Fruit fly (Drosophila melanogaster) whole organism, embryonic: ENCODE measurements around the gene mthl14.
A peak's percentile ranks its signal among the peaks of the same experiment; 100 is the strongest.

Experiments used
- B-H1 ChIP-seq: fragments of 200-800 bp; sonication (Bioruptor generic); IDR thresholded peaks from 3 replicates; pipeline ENCODE4 v1.3.6; 2022; ENCODE audit warnings: missing biosample characterization, missing genetic modification characterization
- CG10321 ChIP-seq: fragments of 200-800 bp; sonication (Bioruptor generic); IDR thresholded peaks from 2 replicates; pipeline ENCODE4 v1.3.6; 2022; ENCODE audit warnings: missing biosample characterization, missing genetic modification characterization
- CG10366 ChIP-seq: fragments of 200-800 bp; sonication (Bioruptor generic); IDR thresholded peaks from 2 replicates; pipeline ENCODE4 v1.3.6; 2022; ENCODE audit warnings: missing biosample characterization, missing genetic modification characterization
- CG11093 ChIP-seq: fragments of 200-800 bp; sonication (Bioruptor generic); IDR thresholded peaks from 3 replicates; pipeline ENCODE4 v1.3.6; 2022; ENCODE audit warnings: missing biosample characterization, missing genetic modification characterization
- CG12391 ChIP-seq: fragments of 200-800 bp; sonication (Bioruptor generic); optimal IDR thresholded peaks from 3 replicates; lab custom pipeline; 2018; ENCODE audit warnings: missing biosample characterization, mild to moderate bottlenecking, missing genetic modification characterization, moderate library complexity
- CG13296 ChIP-seq: fragments of 200-800 bp; sonication (Bioruptor generic); optimal IDR thresholded peaks from 3 replicates; lab custom pipeline; 2018; ENCODE audit warnings: missing biosample characterization, mild to moderate bottlenecking, missing genetic modification characterization
- CG14710 ChIP-seq: fragments of 200-800 bp; sonication (Bioruptor generic); optimal IDR thresholded peaks from 3 replicates; lab custom pipeline; 2019; ENCODE audit warnings: missing biosample characterization, mild to moderate bottlenecking, missing genetic modification characterization, moderate library complexity
- CG15269 ChIP-seq: fragments of 200-800 bp; sonication (Bioruptor generic); optimal IDR thresholded peaks from 2 replicates; lab custom pipeline; 2018; ENCODE audit warnings: missing biosample characterization, mild to moderate bottlenecking, missing genetic modification characterization, moderate library complexity
- CG1602 ChIP-seq: fragments of 200-800 bp; sonication (Bioruptor generic); optimal IDR thresholded peaks from 3 replicates; lab custom pipeline; 2016; ENCODE audit warnings: missing biosample characterization, missing genetic modification characterization
- CG17359 ChIP-seq: fragments of 200-800 bp; sonication (Bioruptor generic); optimal IDR thresholded peaks from 3 replicates; lab custom pipeline; 2018; ENCODE audit warnings: missing biosample characterization, mild to moderate bottlenecking, missing genetic modification characterization, moderate library complexity
- CG17912 ChIP-seq: fragments of 200-800 bp; sonication (Bioruptor generic); optimal IDR thresholded peaks from 2 replicates; lab custom pipeline; 2018; ENCODE audit warnings: missing biosample characterization, mild to moderate bottlenecking, missing genetic modification characterization
- CG18599 ChIP-seq: fragments of 200-800 bp; sonication (Bioruptor generic); optimal IDR thresholded peaks from 3 replicates; lab custom pipeline; 2017; ENCODE audit warnings: missing biosample characterization, missing genetic modification characterization, mild to moderate bottlenecking, moderate library complexity, missing genetic modification reagents
- CG18764 ChIP-seq: fragments of 200-800 bp; sonication (Bioruptor generic); optimal IDR thresholded peaks from 3 replicates; lab custom pipeline; 2016; ENCODE audit warnings: missing biosample characterization, missing genetic modification characterization
- CG2129 ChIP-seq: fragments of 200-800 bp; sonication (Bioruptor generic); IDR thresholded peaks from 2 replicates; pipeline ENCODE4 v1.3.6; 2022; ENCODE audit warnings: missing biosample characterization, missing genetic modification characterization; ENCODE audit not compliant: partially characterized antibody
- CG2199 ChIP-seq: fragments of 200-800 bp; sonication (Bioruptor generic); IDR thresholded peaks from 3 replicates; pipeline ENCODE4 v1.3.6; 2022; ENCODE audit warnings: missing biosample characterization, missing genetic modification characterization
- CG3163 ChIP-seq: fragments of 200-800 bp; sonication (Bioruptor generic); optimal IDR thresholded peaks from 3 replicates; lab custom pipeline; 2016; ENCODE audit warnings: missing biosample characterization, missing genetic modification characterization
- CG4360 ChIP-seq: fragments of 200-800 bp; sonication (Bioruptor generic); IDR thresholded peaks from 2 replicates; pipeline ENCODE4 v1.3.6; 2022; ENCODE audit warnings: missing biosample characterization, missing genetic modification characterization
- CG4820 ChIP-seq: fragments of 200-800 bp; sonication (Bioruptor generic); optimal IDR thresholded peaks from 3 replicates; lab custom pipeline; 2016; ENCODE audit warnings: missing biosample characterization, missing genetic modification characterization
- CG7928 ChIP-seq: fragments of 200-800 bp; sonication (Bioruptor generic); optimal IDR thresholded peaks from 2 replicates; lab custom pipeline; 2017; ENCODE audit warnings: missing biosample characterization, mild to moderate bottlenecking, missing genetic modification characterization
- CG7963 ChIP-seq: fragments of 200-800 bp; sonication (Bioruptor generic); IDR thresholded peaks from 3 replicates; pipeline ENCODE4 v1.3.6; 2022; ENCODE audit warnings: missing biosample characterization, missing genetic modification characterization; ENCODE audit not compliant: partially characterized antibody
- CG8089 ChIP-seq: fragments of 200-800 bp; sonication (Bioruptor generic); optimal IDR thresholded peaks from 3 replicates; lab custom pipeline; 2016; ENCODE audit warnings: missing biosample characterization, missing genetic modification characterization
- CoRest ChIP-seq: fragments of 200-800 bp; sonication (Bioruptor generic); optimal IDR thresholded peaks from 3 replicates; lab custom pipeline; 2018; ENCODE audit warnings: missing biosample characterization, mild to moderate bottlenecking, missing genetic modification characterization, moderate library complexity
- D ChIP-seq, 2 experiments: fragments of 200-800 bp in 1 of 2; fragments of >200 bp in 1 of 2; sonication (Bioruptor generic) in 1 of 2; optimal IDR thresholded peaks; 2 replicates in 1 of 2; 3 replicates in 1 of 2; lab custom pipeline; 2017; ENCODE audit warnings: mild to moderate bottlenecking in 1 of 2, missing biosample characterization in 1 of 2, missing genetic modification characterization in 1 of 2, missing genetic modification reagents in 1 of 2
- D19B ChIP-seq: fragments of 200-800 bp; sonication (Bioruptor generic); optimal IDR thresholded peaks from 2 replicates; lab custom pipeline; 2017; ENCODE audit warnings: missing biosample characterization, mild to moderate bottlenecking, missing genetic modification characterization
- Dll ChIP-seq: fragments of 200-800 bp; sonication (Bioruptor generic); IDR thresholded peaks from 4 replicates; pipeline ENCODE4 v1.3.6; 2022; ENCODE audit warnings: missing biosample characterization, missing genetic modification characterization; ENCODE audit not compliant: partially characterized antibody
- E2f2 ChIP-seq: fragments of 200-800 bp; sonication (Bioruptor generic); IDR thresholded peaks from 2 replicates; pipeline ENCODE4 v1.3.6; 2022; ENCODE audit warnings: missing biosample characterization, missing genetic modification characterization
- ERR ChIP-seq: fragments of 200-800 bp; sonication (Bioruptor generic); optimal IDR thresholded peaks from 2 replicates; lab custom pipeline; 2016; ENCODE audit warnings: missing biosample characterization, missing genetic modification characterization
- Ets97D ChIP-seq: fragments of 200-800 bp; sonication (Bioruptor generic); optimal IDR thresholded peaks from 3 replicates; lab custom pipeline; 2016; ENCODE audit warnings: missing biosample characterization, missing genetic modification characterization
- Jarid2 ChIP-seq: fragments of 200-800 bp; sonication (Bioruptor generic); optimal IDR thresholded peaks from 3 replicates; lab custom pipeline; 2017; ENCODE audit warnings: mild to moderate bottlenecking, missing biosample characterization, missing genetic modification reagents, missing genetic modification characterization
- Kr ChIP-seq: fragments of 200-800 bp; sonication (Bioruptor generic); optimal IDR thresholded peaks from 2 replicates; lab custom pipeline; 2017; ENCODE audit warnings: missing biosample characterization, mild to moderate bottlenecking, missing genetic modification characterization
- MTF-1 ChIP-seq: fragments of 200-800 bp; sonication (Bioruptor generic); optimal IDR thresholded peaks from 2 replicates; lab custom pipeline; 2018; ENCODE audit warnings: missing biosample characterization, mild to moderate bottlenecking, missing genetic modification characterization, borderline replicate concordance
- Max ChIP-seq: fragments of 200-800 bp; sonication (Bioruptor generic); optimal IDR thresholded peaks from 2 replicates; lab custom pipeline; 2016; ENCODE audit warnings: missing biosample characterization, mild to moderate bottlenecking, missing genetic modification characterization
- Sox102F ChIP-seq: fragments of 200-800 bp; sonication (Bioruptor generic); optimal IDR thresholded peaks from 2 replicates; lab custom pipeline; 2018; ENCODE audit warnings: missing biosample characterization, mild to moderate bottlenecking, missing genetic modification characterization, moderate library complexity
- Sry-δ ChIP-seq: fragments of 200-800 bp; sonication (Bioruptor generic); optimal IDR thresholded peaks from 2 replicates; lab custom pipeline; 2016; ENCODE audit warnings: missing biosample characterization, missing genetic modification characterization
- YL-1 ChIP-seq: fragments of 200-800 bp; sonication (Bioruptor generic); optimal IDR thresholded peaks from 3 replicates; lab custom pipeline; 2017; ENCODE audit warnings: missing biosample characterization, mild to moderate bottlenecking, missing genetic modification characterization
- abd-A ChIP-seq: fragments of 200-800 bp; sonication (Bioruptor generic); optimal IDR thresholded peaks from 3 replicates; lab custom pipeline; 2019; ENCODE audit warnings: missing biosample characterization, mild to moderate bottlenecking, missing genetic modification characterization, moderate library complexity
- ato ChIP-seq: fragments of 200-800 bp; sonication (Bioruptor generic); IDR thresholded peaks from 2 replicates; pipeline ENCODE4 v1.3.6; 2022; ENCODE audit warnings: missing biosample characterization, missing genetic modification characterization; ENCODE audit not compliant: partially characterized antibody
- bigmax ChIP-seq: fragments of 200-800 bp; sonication (Bioruptor generic); optimal IDR thresholded peaks from 2 replicates; lab custom pipeline; 2018; ENCODE audit warnings: missing biosample characterization, mild to moderate bottlenecking, missing genetic modification characterization
- dm ChIP-seq: fragments of 200-800 bp; sonication (Bioruptor generic); optimal IDR thresholded peaks from 3 replicates; lab custom pipeline; 2016; ENCODE audit warnings: missing biosample characterization, missing genetic modification characterization
- eve ChIP-seq, 2 experiments: fragments of >200 bp; optimal IDR thresholded peaks; 2 replicates each; lab custom pipeline; 2017; ENCODE audit warnings: missing biosample characterization in 2 of 2, missing genetic modification characterization in 2 of 2
- fd64A ChIP-seq: fragments of 200-800 bp; sonication (Bioruptor generic); optimal IDR thresholded peaks from 3 replicates; lab custom pipeline; 2018; ENCODE audit warnings: missing biosample characterization, mild to moderate bottlenecking, missing genetic modification characterization
- ind ChIP-seq: fragments of 200-800 bp; sonication (Bioruptor generic); optimal IDR thresholded peaks from 3 replicates; lab custom pipeline; 2016; ENCODE audit warnings: missing biosample characterization, missing genetic modification characterization
- inv ChIP-seq: fragments of 200-800 bp; sonication (Bioruptor generic); IDR thresholded peaks from 2 replicates; pipeline ENCODE4 v1.3.6; 2022; ENCODE audit warnings: missing biosample characterization, missing genetic modification characterization; ENCODE audit not compliant: partially characterized antibody
- kni ChIP-seq: fragments of 200-800 bp; sonication (Bioruptor generic); optimal IDR thresholded peaks from 3 replicates; lab custom pipeline; 2017; ENCODE audit warnings: mild to moderate bottlenecking, missing biosample characterization, missing genetic modification reagents, missing genetic modification characterization
- oc ChIP-seq: fragments of 200-800 bp; sonication (Bioruptor generic); optimal IDR thresholded peaks from 2 replicates; lab custom pipeline; 2018; ENCODE audit warnings: missing biosample characterization, mild to moderate bottlenecking, missing genetic modification characterization, moderate library complexity
- org-1 ChIP-seq: fragments of 200-800 bp; sonication (Bioruptor generic); optimal IDR thresholded peaks from 2 replicates; lab custom pipeline; 2017; ENCODE audit warnings: missing biosample characterization, missing genetic modification characterization
- slp2 ChIP-seq: fragments of 200-800 bp; sonication (Bioruptor generic); optimal IDR thresholded peaks from 2 replicates; lab custom pipeline; 2016; ENCODE audit warnings: missing biosample characterization, missing genetic modification characterization
- tgo ChIP-seq: fragments of 200-800 bp; sonication (Bioruptor generic); IDR thresholded peaks from 3 replicates; pipeline ENCODE4 v1.3.6; 2022; ENCODE audit warnings: missing biosample characterization, missing genetic modification characterization
- tx ChIP-seq: fragments of 200-800 bp; sonication (Bioruptor generic); optimal IDR thresholded peaks from 2 replicates; lab custom pipeline; 2016; ENCODE audit warnings: missing biosample characterization, missing genetic modification characterization
- z ChIP-seq: fragments of 200-800 bp; sonication (Bioruptor generic); IDR thresholded peaks from 3 replicates; pipeline ENCODE4 v1.3.6; 2022; ENCODE audit warnings: missing biosample characterization, missing genetic modification characterization

The mthl14 gene

DNA sequence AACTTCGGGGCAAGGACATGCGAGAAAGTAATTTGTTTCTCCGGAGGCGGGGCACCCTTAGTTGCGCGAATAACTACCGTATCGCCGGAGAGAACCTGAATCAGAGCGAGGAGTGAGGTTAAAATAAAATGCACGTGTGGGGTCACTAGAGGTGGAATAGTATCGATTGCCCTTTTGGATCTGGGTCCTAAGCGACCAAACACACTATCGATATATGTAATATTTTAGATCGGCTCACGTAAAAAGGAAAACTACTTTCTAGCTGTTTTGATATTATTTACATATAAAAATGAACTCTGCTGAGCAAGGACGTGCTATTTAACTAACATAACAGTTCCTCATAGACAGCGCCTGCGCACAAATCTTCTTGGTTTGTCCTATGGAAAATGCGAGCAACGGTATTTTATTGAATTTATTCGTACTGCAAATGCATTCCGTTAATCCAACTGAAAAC, 15.5 kb downstream of the mthl14 start (continued):
- TF ChIP-seq CG1602 (GFP tag; lab: Kevin White, UChicago) = no peak
- no peak for TF ChIP-seq MTF-1 (GFP tag; lab: Kevin White, UChicago)
- TF ChIP-seq CG10321 (GFP tag; lab: Robert Waterston, UW) = peak; percentile 50; the same call in 1 of the 2 replicates
- no peak for TF ChIP-seq tgo (GFP tag; lab: Robert Waterston, UW)
- peak; percentile 98 for TF ChIP-seq dm (GFP tag; lab: Kevin White, UChicago)
- TF ChIP-seq Sox102F (GFP tag; lab: Kevin White, UChicago) = no peak
- TF ChIP-seq oc = no peak
- TF ChIP-seq CG14710 (tag; lab: Kevin White, UChicago) = peak; percentile 28
- no peak for TF ChIP-seq CG18599 (GFP tag; lab: Kevin White, UChicago)
- no peak for TF ChIP-seq z (GFP tag; lab: Robert Waterston, UW)
- TF ChIP-seq eve (GFP tag; optimal IDR thresholded peaks at IDR 0.05; lab: Kevin White, UChicago) = no peak
- TF ChIP-seq CG17912 = no peak
- TF ChIP-seq CG15269 (tag; lab: Kevin White, UChicago) = no peak
- no peak for TF ChIP-seq CG7928
- TF ChIP-seq bigmax (GFP tag; lab: Kevin White, UChicago) = peak; percentile 96
- TF ChIP-seq CG4820 (GFP tag; lab: Kevin White, UChicago) = no peak
- TF ChIP-seq E2f2 = peak; percentile 28; the same call in 1 of the 2 replicates
- TF ChIP-seq CG10366 (GFP tag; lab: Robert Waterston, UW) = no peak
- TF ChIP-seq kni = peak; percentile 1
- no peak for TF ChIP-seq CoRest (tag; lab: Kevin White, UChicago)
- TF ChIP-seq CG8089 (GFP tag; lab: Kevin White, UChicago) = no peak
- TF ChIP-seq CG7963 (GFP tag; lab: Robert Waterston, UW) = peak; percentile 66; the same call in 2 of the 3 replicates
- TF ChIP-seq Sry-δ (GFP tag; lab: Kevin White, UChicago) = peak; percentile 89
- TF ChIP-seq D19B (GFP tag; lab: Kevin White, UChicago) = no peak
- no peak for TF ChIP-seq CG13296 (GFP tag; lab: Kevin White, UChicago)
- TF ChIP-seq Kr (GFP tag; lab: Kevin White, UChicago) = no peak
- peak; percentile 71 for TF ChIP-seq inv (GFP tag; lab: Robert Waterston, UW)
- TF ChIP-seq Max (GFP tag; lab: Kevin White, UChicago) = peak; percentile 85
- no peak for TF ChIP-seq org-1 (GFP tag; lab: Kevin White, UChicago)
- no peak for TF ChIP-seq abd-A (tag; lab: Kevin White, UChicago)
- TF ChIP-seq CG3163 (GFP tag; lab: Kevin White, UChicago) = no peak
- TF ChIP-seq fd64A (GFP tag; lab: Kevin White, UChicago) = no peak
- no peak for TF ChIP-seq slp2
- no peak for TF ChIP-seq CG4360 (GFP tag; lab: Robert Waterston, UW)
- TF ChIP-seq tx = no peak
- TF ChIP-seq Ets97D = peak; percentile 28
- TF ChIP-seq CG17359 = no peak
- no peak for TF ChIP-seq CG18764 (GFP tag; lab: Kevin White, UChicago)
- TF ChIP-seq CG11093 = no peak
- 0 out of 3 replicates have a peak, but pooled peaks have one; percentile 51 for TF ChIP-seq CG2199 (GFP tag; lab: Robert Waterston, UW)
- TF ChIP-seq CG2129 = peak; percentile 67
- TF ChIP-seq CG12391 = peak; percentile 1
- no peak for TF ChIP-seq B-H1 (GFP tag; lab: Robert Waterston, UW)
- peak; percentile 85 for TF ChIP-seq Dll (GFP tag; lab: Robert Waterston, UW)
- TF ChIP-seq ind (GFP tag; lab: Kevin White, UChicago) = no peak
- TF ChIP-seq ato (GFP tag; lab: Robert Waterston, UW) = peak; percentile 77
- peak; percentile 85 for TF ChIP-seq YL-1 (GFP tag; lab: Kevin White, UChicago)
- no peak for TF ChIP-seq ERR (GFP tag; lab: Kevin White, UChicago)
- no peak for TF ChIP-seq Jarid2 (GFP tag; lab: Kevin White, UChicago)
- TF ChIP-seq D (optimal IDR thresholded peaks at IDR 0.05; lab: Kevin White, UChicago) = no peak
- TF ChIP-seq D (GFP tag; optimal IDR thresholded peaks at IDR 0.05; lab: Kevin White, UChicago) = no peak
